Worm (Caenorhabditis elegans) whole organism, midembryonic: ENCODE data around the gene dnj-2.

Experiments
- klf-2 ChIP-seq: fragments of 200-800 bp; sonication (Bioruptor generic); conservative IDR thresholded peaks from 2 replicates; pipeline ENCODE4 v1.3.6; 2022; ENCODE audit warnings: missing genetic modification reagents, missing genetic modification characterization, missing compliant biosample characterization
- med-1 ChIP-seq: sonication (generic microtip); optimal IDR thresholded peaks from 2 replicates; lab custom pipeline; 2017; ENCODE audit warnings: missing genetic modification characterization, mild to moderate bottlenecking, missing compliant biosample characterization, antibody characterized with exemption, missing genetic modification reagents; ENCODE audit not compliant: insufficient read depth
- tab-1 ChIP-seq: fragments of 200-800 bp; sonication (Bioruptor generic); IDR thresholded peaks from 2 replicates; pipeline ENCODE4 v1.3.6; 2022; ENCODE audit warnings: missing genetic modification characterization, missing compliant biosample characterization

DNA sequence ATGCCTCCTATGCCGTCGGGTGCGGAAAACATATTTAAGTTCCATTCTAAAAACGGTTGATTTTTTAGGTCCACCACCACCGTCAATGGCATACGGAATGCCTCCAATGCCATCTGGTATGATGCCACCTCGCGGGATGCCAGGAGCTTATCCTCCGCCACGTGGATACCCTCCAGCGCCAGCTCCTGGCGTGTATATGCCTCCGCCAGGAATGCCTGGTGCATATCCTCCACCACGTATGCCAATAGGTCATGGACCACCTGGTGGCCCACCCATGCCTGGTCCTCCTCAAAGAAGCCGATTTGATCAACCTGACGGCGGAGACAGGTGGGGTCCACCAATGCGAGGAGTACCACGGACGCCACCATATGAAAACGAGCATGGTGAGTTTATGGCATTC lies 2.3 kb downstream of the dnj-2 start:
- TF ChIP-seq klf-2 (GFP tag; lab: Robert Waterston, UW) (0 out of 2 replicates have a peak, but pooled peaks have one; percentile 49), tab-1 (GFP tag; lab: Robert Waterston, UW) (no peak), med-1 (GFP tag; lab: Kevin White, UChicago) (no peak)
